Fruit fly (Drosophila melanogaster) whole organism, embryonic: ENCODE data around the gene CG33966.

Experiments
- Ada2b ChIP-seq: fragments of 200-800 bp; sonication (Bioruptor generic); IDR thresholded peaks from 2 replicates; pipeline ENCODE4 v1.3.6; 2022; ENCODE audit warnings: missing biosample characterization, missing genetic modification characterization
- Atf-2 ChIP-seq: fragments of 200-800 bp; sonication (Bioruptor generic); optimal IDR thresholded peaks from 2 replicates; lab custom pipeline; 2016; ENCODE audit warnings: missing biosample characterization, missing genetic modification characterization
- Awh ChIP-seq: fragments of 200-800 bp; sonication (Bioruptor generic); IDR thresholded peaks from 2 replicates; pipeline ENCODE4, ENCODE4 v1.3.6; 2022; ENCODE audit warnings: missing biosample characterization, missing genetic modification characterization
- Blimp-1 ChIP-seq: fragments of 200-800 bp; sonication (Bioruptor generic); optimal IDR thresholded peaks from 3 replicates; lab custom pipeline; 2018; ENCODE audit warnings: missing biosample characterization, missing genetic modification characterization, mild to moderate bottlenecking, moderate library complexity, missing genetic modification reagents
- BtbVII ChIP-seq: fragments of 200-800 bp; sonication (Bioruptor generic); optimal IDR thresholded peaks from 3 replicates; lab custom pipeline; 2017; ENCODE audit warnings: missing biosample characterization, mild to moderate bottlenecking, missing genetic modification characterization
- CG11696 ChIP-seq: fragments of 200-800 bp; sonication (Bioruptor generic); IDR thresholded peaks from 2 replicates; pipeline ENCODE4 v1.3.6; 2022; ENCODE audit warnings: missing biosample characterization, missing genetic modification characterization
- CG13287 ChIP-seq: fragments of 200-800 bp; sonication (Bioruptor generic); IDR thresholded peaks from 2 replicates; pipeline ENCODE4 v1.3.6; 2022; ENCODE audit warnings: missing biosample characterization, missing genetic modification characterization; ENCODE audit not compliant: partially characterized antibody
- CG15011 ChIP-seq: fragments of 200-800 bp; sonication (Bioruptor generic); optimal IDR thresholded peaks from 3 replicates; lab custom pipeline; 2018; ENCODE audit warnings: missing biosample characterization, mild to moderate bottlenecking, missing genetic modification characterization
- CG1602 ChIP-seq: fragments of 200-800 bp; sonication (Bioruptor generic); optimal IDR thresholded peaks from 3 replicates; lab custom pipeline; 2016; ENCODE audit warnings: missing biosample characterization, missing genetic modification characterization
- CG16779 ChIP-seq: fragments of 200-800 bp; sonication (Bioruptor generic); IDR thresholded peaks from 2 replicates; pipeline ENCODE4 v1.3.6; 2022; ENCODE audit warnings: missing biosample characterization, missing genetic modification characterization
- CG18011 ChIP-seq: fragments of 200-800 bp; sonication (Bioruptor generic); optimal IDR thresholded peaks from 2 replicates; lab custom pipeline; 2017; ENCODE audit warnings: missing biosample characterization, missing genetic modification characterization, mild to moderate bottlenecking, moderate library complexity, missing genotype
- CG2120 ChIP-seq: fragments of 200-800 bp; sonication (Bioruptor generic); optimal IDR thresholded peaks from 3 replicates; lab custom pipeline; 2016; ENCODE audit warnings: missing biosample characterization, missing genetic modification characterization
- CG3163 ChIP-seq: fragments of 200-800 bp; sonication (Bioruptor generic); optimal IDR thresholded peaks from 3 replicates; lab custom pipeline; 2016; ENCODE audit warnings: missing biosample characterization, missing genetic modification characterization
- CG3281 ChIP-seq: fragments of 200-800 bp; sonication (Bioruptor generic); optimal IDR thresholded peaks from 3 replicates; lab custom pipeline; 2017; ENCODE audit warnings: missing biosample characterization, mild to moderate bottlenecking, missing genetic modification characterization
- CG4617 ChIP-seq: fragments of 200-800 bp; sonication (Bioruptor generic); optimal IDR thresholded peaks from 3 replicates; lab custom pipeline; 2016; ENCODE audit warnings: missing biosample characterization, missing genetic modification characterization, borderline replicate concordance
- CG6175 ChIP-seq: fragments of 200-800 bp; sonication (Bioruptor generic); IDR thresholded peaks from 3 replicates; pipeline ENCODE4 v1.3.6; 2022; ENCODE audit warnings: missing biosample characterization, missing genetic modification characterization
- CG6854 ChIP-seq: fragments of 200-800 bp; sonication (Bioruptor generic); optimal IDR thresholded peaks from 3 replicates; lab custom pipeline; 2017; ENCODE audit warnings: missing biosample characterization, mild to moderate bottlenecking, missing genetic modification characterization
- CG9437 ChIP-seq: fragments of 200-800 bp; sonication (Bioruptor generic); optimal IDR thresholded peaks from 2 replicates; lab custom pipeline; 2018; ENCODE audit warnings: missing biosample characterization, mild to moderate bottlenecking, missing genetic modification characterization
- CoRest ChIP-seq: fragments of 200-800 bp; sonication (Bioruptor generic); optimal IDR thresholded peaks from 3 replicates; lab custom pipeline; 2018; ENCODE audit warnings: missing biosample characterization, mild to moderate bottlenecking, missing genetic modification characterization, moderate library complexity
- Drgx ChIP-seq: fragments of 200-800 bp; sonication (Bioruptor generic); IDR thresholded peaks from 2 replicates; pipeline ENCODE4 v1.3.6; 2022; ENCODE audit warnings: missing biosample characterization, missing genetic modification characterization
- Eip74EF ChIP-seq, 2 experiments: fragments of 200-800 bp in 1 of 2; fragments of >200 bp in 1 of 2; sonication (Bioruptor generic) in 1 of 2; optimal IDR thresholded peaks; 2 replicates each; lab custom pipeline; 2017 to 2019; ENCODE audit warnings: missing biosample characterization in 2 of 2, missing genetic modification characterization in 2 of 2, mild to moderate bottlenecking in 1 of 2, moderate library complexity in 1 of 2
- H15 ChIP-seq: fragments of 200-800 bp; sonication (Bioruptor generic); IDR thresholded peaks from 3 replicates; pipeline ENCODE4 v1.3.6; 2022; ENCODE audit warnings: missing biosample characterization, missing genetic modification characterization
- HLH54F ChIP-seq: fragments of 200-800 bp; sonication (Bioruptor generic); optimal IDR thresholded peaks from 3 replicates; lab custom pipeline; 2016; ENCODE audit warnings: missing biosample characterization, missing genetic modification characterization
- Hsf ChIP-seq: fragments of 200-800 bp; sonication (Bioruptor generic); optimal IDR thresholded peaks from 3 replicates; lab custom pipeline; 2016; ENCODE audit warnings: missing biosample characterization, missing genetic modification characterization
- Jarid2 ChIP-seq: fragments of 200-800 bp; sonication (Bioruptor generic); optimal IDR thresholded peaks from 3 replicates; lab custom pipeline; 2017; ENCODE audit warnings: mild to moderate bottlenecking, missing biosample characterization, missing genetic modification reagents, missing genetic modification characterization
- NFAT ChIP-seq: fragments of 200-800 bp; sonication (Bioruptor generic); IDR thresholded peaks from 2 replicates; pipeline ENCODE4 v1.3.6; 2022; ENCODE audit warnings: missing biosample characterization, missing genetic modification characterization
- Rfx ChIP-seq: fragments of 200-800 bp; sonication (Bioruptor generic); IDR thresholded peaks from 2 replicates; pipeline ENCODE4 v1.3.6; 2022; ENCODE audit warnings: missing biosample characterization, missing genetic modification characterization
- Scr ChIP-seq: fragments of 200-800 bp; sonication (Bioruptor generic); IDR thresholded peaks from 2 replicates; pipeline ENCODE4 v1.3.6; 2022; ENCODE audit warnings: missing biosample characterization, missing genetic modification characterization; ENCODE audit not compliant: partially characterized antibody
- Ssrp ChIP-seq: fragments of 200-800 bp; sonication (Bioruptor generic); optimal IDR thresholded peaks from 2 replicates; lab custom pipeline; 2018; ENCODE audit warnings: missing biosample characterization, mild to moderate bottlenecking, missing genetic modification characterization, moderate library complexity
- bigmax ChIP-seq: fragments of 200-800 bp; sonication (Bioruptor generic); optimal IDR thresholded peaks from 2 replicates; lab custom pipeline; 2018; ENCODE audit warnings: missing biosample characterization, mild to moderate bottlenecking, missing genetic modification characterization
- bsh ChIP-seq, 2 experiments: fragments of 200-800 bp; sonication (Bioruptor generic); optimal IDR thresholded peaks; 2 replicates each; lab custom pipeline; 2017 to 2018; ENCODE audit warnings: mild to moderate bottlenecking in 2 of 2, missing biosample characterization in 2 of 2, missing genetic modification characterization in 2 of 2, moderate library complexity in 1 of 2
- chm ChIP-seq: fragments of 200-800 bp; sonication (Bioruptor generic); IDR thresholded peaks from 2 replicates; pipeline ENCODE4 v1.3.6; 2022; ENCODE audit warnings: missing biosample characterization, missing genetic modification characterization
- danr ChIP-seq: fragments of 200-800 bp; sonication (Bioruptor generic); IDR thresholded peaks from 2 replicates; pipeline ENCODE4 v1.3.6; 2022; ENCODE audit warnings: missing biosample characterization, missing genetic modification characterization
- dm ChIP-seq: fragments of 200-800 bp; sonication (Bioruptor generic); optimal IDR thresholded peaks from 3 replicates; lab custom pipeline; 2016; ENCODE audit warnings: missing biosample characterization, missing genetic modification characterization
- dmrt99B ChIP-seq: fragments of 200-800 bp; sonication (Bioruptor generic); optimal IDR thresholded peaks from 2 replicates; lab custom pipeline; 2018; ENCODE audit warnings: missing biosample characterization, mild to moderate bottlenecking, missing genetic modification characterization, moderate library complexity
- esg ChIP-seq: fragments of 200-800 bp; sonication (Bioruptor generic); conservative IDR thresholded peaks from 2 replicates; pipeline ENCODE4 v1.3.6; 2022; ENCODE audit warnings: missing biosample characterization, missing genetic modification characterization
- eve ChIP-seq, 2 experiments: fragments of >200 bp; optimal IDR thresholded peaks; 2 replicates each; lab custom pipeline; 2017; ENCODE audit warnings: missing biosample characterization in 2 of 2, missing genetic modification characterization in 2 of 2
- ham ChIP-seq: fragments of 200-800 bp; sonication (Bioruptor generic); IDR thresholded peaks from 2 replicates; pipeline ENCODE4 v1.3.6; 2022; ENCODE audit warnings: missing biosample characterization, missing genetic modification characterization
- inv ChIP-seq: fragments of 200-800 bp; sonication (Bioruptor generic); IDR thresholded peaks from 2 replicates; pipeline ENCODE4 v1.3.6; 2022; ENCODE audit warnings: missing biosample characterization, missing genetic modification characterization; ENCODE audit not compliant: partially characterized antibody
- odd ChIP-seq: fragments of 200-800 bp; sonication (Bioruptor generic); optimal IDR thresholded peaks from 2 replicates; lab custom pipeline; 2017; ENCODE audit warnings: missing biosample characterization, mild to moderate bottlenecking, missing genetic modification characterization
- pb ChIP-seq: fragments of 200-800 bp; sonication (Bioruptor generic); optimal IDR thresholded peaks from 3 replicates; lab custom pipeline; 2016; ENCODE audit warnings: missing biosample characterization, missing genetic modification characterization
- prd ChIP-seq, 3 experiments: fragments of >200 bp in 2 of 3; fragments of 200-800 bp in 1 of 3; sonication (Bioruptor generic) in 1 of 3; optimal IDR thresholded peaks in 2 of 3; IDR thresholded peaks in 1 of 3; 2 replicates in 2 of 3; 3 replicates in 1 of 3; pipeline versions ENCODE4 v1.3.6 to Lab custom; 2017 to 2022; ENCODE audit warnings: missing biosample characterization in 1 of 3, missing genetic modification characterization in 1 of 3
- pum ChIP-seq: fragments of 200-800 bp; sonication (Bioruptor generic); optimal IDR thresholded peaks from 2 replicates; lab custom pipeline; 2016; ENCODE audit warnings: missing biosample characterization, missing genetic modification characterization
- salm ChIP-seq: fragments of 200-800 bp; sonication (Bioruptor generic); optimal IDR thresholded peaks from 2 replicates; lab custom pipeline; 2018; ENCODE audit warnings: missing biosample characterization, mild to moderate bottlenecking, missing genetic modification characterization
- seq ChIP-seq: fragments of 200-800 bp; sonication (Bioruptor generic); IDR thresholded peaks from 2 replicates; pipeline ENCODE4 v1.3.6; 2022; ENCODE audit warnings: missing biosample characterization, missing genetic modification characterization
- slbo ChIP-seq: fragments of 200-800 bp; sonication (Bioruptor generic); IDR thresholded peaks from 2 replicates; pipeline ENCODE4 v1.3.6; 2022; ENCODE audit warnings: missing biosample characterization, missing genetic modification characterization
- usp ChIP-seq: fragments of >200 bp; optimal IDR thresholded peaks from 2 replicates; lab custom pipeline; 2017; ENCODE audit warnings: missing biosample characterization, missing genetic modification characterization
- vfl ChIP-seq: fragments of 200-800 bp; sonication (Bioruptor generic); optimal IDR thresholded peaks from 2 replicates; lab custom pipeline; 2016; ENCODE audit warnings: missing biosample characterization, missing genetic modification characterization

CG33966 gene

dm6 chr3L:1251712-1252111 is 17.8 kb downstream of the CG33966 start, which contains the start of the genes CG9130 and CG9133:
Gene CG9130, plus strand, starts transcription at chr3L:1252012.
Gene CG9133, plus strand, starts transcription at chr3L:1252012.
- TF ChIP-seq bsh (GFP tag; optimal IDR thresholded peaks at IDR 0.05; lab: Kevin White, UChicago): no peak
- TF ChIP-seq CG6175: no peak
- TF ChIP-seq CG4617 (GFP tag; lab: Kevin White, UChicago): no peak
- TF ChIP-seq esg: no peak
- no peak for TF ChIP-seq prd (optimal IDR thresholded peaks at IDR 0.05; lab: Kevin White, UChicago)
- no peak for TF ChIP-seq prd (GFP tag; IDR thresholded peaks at IDR 0.05; lab: Robert Waterston, UW)
- TF ChIP-seq BtbVII: no peak
- TF ChIP-seq HLH54F (GFP tag; lab: Kevin White, UChicago): no peak
- no peak for TF ChIP-seq bigmax (GFP tag; lab: Kevin White, UChicago)
- TF ChIP-seq dm (GFP tag; lab: Kevin White, UChicago): no peak

- TF ChIP-seq dmrt99B (tag; lab: Kevin White, UChicago) (no peak), H15 (no peak), vfl (GFP tag; lab: Kevin White, UChicago) (no peak), CG13287 (0 out of 2 replicates have a peak, but pooled peaks have one; percentile 20), slbo (no peak), odd (GFP tag; lab: Kevin White, UChicago) (peak; percentile 6), pum (GFP tag; lab: Kevin White, UChicago) (no peak), inv (GFP tag; lab: Robert Waterston, UW) (no peak), CG6854 (GFP tag; lab: Kevin White, UChicago) (no peak), ham (no peak), CG3163 (GFP tag; lab: Kevin White, UChicago) (no peak), CG1602 (GFP tag; lab: Kevin White, UChicago) (no peak), Drgx (GFP tag; lab: Robert Waterston, UW) (0 out of 2 replicates have a peak, but pooled peaks have one; percentile 33), Blimp-1 (peak; percentile 89), BtbVII (no peak), CG11696 (GFP tag; lab: Robert Waterston, UW) (no peak), seq (GFP tag; lab: Robert Waterston, UW) (no peak), CG3281 (GFP tag; lab: Kevin White, UChicago) (no peak), danr (no peak), Ada2b (GFP tag; lab: Robert Waterston, UW) (no peak), Jarid2 (GFP tag; lab: Kevin White, UChicago) (peak; percentile 64), CG16779 (GFP tag; lab: Robert Waterston, UW) (no peak), Atf-2 (GFP tag; lab: Kevin White, UChicago) (no peak), NFAT (GFP tag; lab: Robert Waterston, UW) (no peak), chm (GFP tag; lab: Robert Waterston, UW) (no peak), CG18011 (no peak), Eip74EF (GFP tag; optimal IDR thresholded peaks at IDR 0.05; lab: Kevin White, UChicago) (peak in 1 of 2 experiments; percentile 14), Awh (GFP tag; lab: Robert Waterston, UW) (no peak), Hsf (GFP tag; lab: Kevin White, UChicago) (no peak), salm (tag; lab: Kevin White, UChicago) (no peak), Scr (GFP tag; lab: Robert Waterston, UW) (no peak), bigmax (GFP tag; lab: Kevin White, UChicago) (no peak), CG15011 (GFP tag; lab: Kevin White, UChicago) (no peak), Rfx (no peak), CoRest (tag; lab: Kevin White, UChicago) (no peak), usp (GFP tag; lab: Kevin White, UChicago) (no peak), Ssrp (tag; lab: Kevin White, UChicago) (no peak), pb (GFP tag; lab: Kevin White, UChicago) (no peak), CG9437 (GFP tag; lab: Kevin White, UChicago) (no peak), eve (GFP tag; optimal IDR thresholded peaks at IDR 0.05; lab: Kevin White, UChicago) (no peak), CG2120 (GFP tag; lab: Kevin White, UChicago) (no peak)
Measured at dm6 chr3L:1256061-1256780, 22.3 kb downstream of the CG33966 start, which contains the start of gene tfc. Gene tfc, plus strand, starts transcription at chr3L:1256449.
